Worm (Caenorhabditis elegans) whole organism, L1 larva: ENCODE results near the gene Y39A1A.31.

Source experiments
- C16A3.4 ChIP-seq: fragments of 150-350 bp; optimal IDR thresholded peaks from 2 replicates; lab custom pipeline; 2014; ENCODE audit warnings: missing biosample characterization, missing genetic modification characterization
- F16B12.6 ChIP-seq: fragments of 150-350 bp; optimal IDR thresholded peaks from 2 replicates; lab custom pipeline; 2014; ENCODE audit warnings: missing biosample characterization, missing genetic modification characterization
- aha-1 ChIP-seq: fragments of 150-350 bp; optimal IDR thresholded peaks from 2 replicates; lab custom pipeline; 2014; ENCODE audit warnings: missing biosample characterization, missing genetic modification characterization
- alr-1 ChIP-seq: fragments of 200-800 bp; sonication (Bioruptor generic); optimal IDR thresholded peaks from 2 replicates; lab custom pipeline; 2018; ENCODE audit warnings: borderline replicate concordance, mild to moderate bottlenecking, missing genetic modification characterization, missing compliant biosample characterization
- aly-2 ChIP-seq: fragments of 150-350 bp; optimal IDR thresholded peaks from 2 replicates; lab custom pipeline; 2014; ENCODE audit warnings: missing biosample characterization, missing genetic modification characterization
- ama-1 ChIP-seq: fragments of 150-350 bp; optimal IDR thresholded peaks from 2 replicates; lab custom pipeline; 2014
- blmp-1 ChIP-seq: fragments of 150-350 bp; optimal IDR thresholded peaks from 2 replicates; lab custom pipeline; 2014; ENCODE audit warnings: missing biosample characterization, missing genetic modification characterization
- ceh-63 ChIP-seq: fragments of 200-800 bp; sonication (Bioruptor generic); optimal IDR thresholded peaks from 2 replicates; lab custom pipeline; 2018; ENCODE audit warnings: mild to moderate bottlenecking, missing genetic modification characterization, missing compliant biosample characterization
- ceh-82 ChIP-seq, 3 experiments: fragments of 150-350 bp in 1 of 3; sonication (generic microtip) in 2 of 3; optimal IDR thresholded peaks; 2 replicates each; lab custom pipeline; 2014 to 2017; ENCODE audit warnings: missing biosample characterization in 3 of 3, missing genetic modification characterization in 3 of 3
- ceh-88 ChIP-seq: fragments of 200-800 bp; sonication (Bioruptor generic); IDR thresholded peaks from 2 replicates; pipeline ENCODE4 v1.3.6; 2022; ENCODE audit warnings: missing genetic modification characterization, missing compliant biosample characterization
- ceh-90 ChIP-seq: sonication (generic microtip); optimal IDR thresholded peaks from 2 replicates; lab custom pipeline; 2016; ENCODE audit warnings: missing genetic modification characterization, missing compliant biosample characterization
- egl-13 ChIP-seq: sonication (generic microtip); optimal IDR thresholded peaks from 2 replicates; lab custom pipeline; 2016; ENCODE audit warnings: missing genotype, missing genetic modification reagents, missing genetic modification characterization, missing compliant biosample characterization
- elt-2 ChIP-seq: sonication (generic microtip); optimal IDR thresholded peaks from 2 replicates; lab custom pipeline; 2016; ENCODE audit warnings: missing genetic modification characterization, mild to moderate bottlenecking, inconsistent platforms, missing compliant biosample characterization, missing genetic modification reagents
- fkh-10 ChIP-seq: sonication (generic microtip); optimal IDR thresholded peaks from 2 replicates; lab custom pipeline; 2017; ENCODE audit warnings: missing biosample characterization, missing genetic modification reagents, missing genetic modification characterization
- grh-1 ChIP-seq: fragments of 200-800 bp; sonication (Bioruptor generic); IDR thresholded peaks from 2 replicates; pipeline ENCODE4 v1.3.6; 2022; ENCODE audit warnings: missing genetic modification reagents, missing genetic modification characterization, missing compliant biosample characterization
- hlh-17 ChIP-seq: fragments of 200-800 bp; sonication (Bioruptor generic); optimal IDR thresholded peaks from 2 replicates; lab custom pipeline; 2018; ENCODE audit warnings: missing genetic modification characterization, mild to moderate bottlenecking, missing compliant biosample characterization, moderate library complexity, borderline replicate concordance
- hpl-2 ChIP-seq: fragments of 150-350 bp; optimal IDR thresholded peaks from 2 replicates; lab custom pipeline; 2014; ENCODE audit warnings: missing biosample characterization, missing genetic modification reagents, missing genetic modification characterization
- isw-1 ChIP-seq: fragments of 200-800 bp; sonication (Bioruptor generic); IDR thresholded peaks from 2 replicates; pipeline ENCODE4 v1.3.6; 2022; ENCODE audit warnings: missing genetic modification characterization, missing compliant biosample characterization
- jun-1 ChIP-seq: fragments of 150-350 bp; optimal IDR thresholded peaks from 2 replicates; lab custom pipeline; 2014; ENCODE audit warnings: missing biosample characterization, missing genetic modification reagents, missing genetic modification characterization
- lin-14 ChIP-seq: fragments of 200-800 bp; sonication (Bioruptor generic); optimal IDR thresholded peaks from 2 replicates; lab custom pipeline; 2018; ENCODE audit warnings: mild to moderate bottlenecking, missing genetic modification characterization, moderate library complexity, missing compliant biosample characterization
- lin-35 ChIP-seq, 2 experiments: fragments of 150-350 bp; optimal IDR thresholded peaks; 2 replicates each; lab custom pipeline; 2014; ENCODE audit warnings: missing biosample characterization in 2 of 2, missing genetic modification characterization in 2 of 2, missing genetic modification reagents in 2 of 2
- mdl-1 ChIP-seq, 2 experiments: fragments of 150-350 bp; optimal IDR thresholded peaks; 2 replicates each; lab custom pipeline; 2014 to 2017; ENCODE audit warnings: missing biosample characterization in 2 of 2, missing genetic modification characterization in 2 of 2, inconsistent platforms in 1 of 2
- mef-2 ChIP-seq: fragments of 150-350 bp; optimal IDR thresholded peaks from 2 replicates; lab custom pipeline; 2014; ENCODE audit warnings: missing biosample characterization, missing genetic modification characterization
- mep-1 ChIP-seq: fragments of 150-350 bp; optimal IDR thresholded peaks from 2 replicates; lab custom pipeline; 2014; ENCODE audit warnings: missing biosample characterization, missing genetic modification characterization
- nhr-11 ChIP-seq: fragments of 150-350 bp; optimal IDR thresholded peaks from 2 replicates; lab custom pipeline; 2014; ENCODE audit warnings: missing biosample characterization, missing genetic modification characterization
- nhr-19 ChIP-seq: fragments of 200-800 bp; sonication (Bioruptor generic); conservative IDR thresholded peaks from 2 replicates; pipeline ENCODE4 v1.3.6; 2022; ENCODE audit warnings: missing genetic modification characterization, missing compliant biosample characterization
- nhr-237 ChIP-seq: fragments of 150-350 bp; optimal IDR thresholded peaks from 2 replicates; lab custom pipeline; 2014; ENCODE audit warnings: missing biosample characterization, missing genetic modification characterization
- nhr-28 ChIP-seq: fragments of 150-350 bp; optimal IDR thresholded peaks from 2 replicates; lab custom pipeline; 2014; ENCODE audit warnings: missing biosample characterization, missing genetic modification characterization
- nhr-47 ChIP-seq: sonication (generic microtip); optimal IDR thresholded peaks from 2 replicates; lab custom pipeline; 2016; ENCODE audit warnings: mild to moderate bottlenecking, missing genetic modification characterization, moderate library complexity, missing compliant biosample characterization
- nhr-71 ChIP-seq: sonication (generic microtip); optimal IDR thresholded peaks from 2 replicates; lab custom pipeline; 2016; ENCODE audit warnings: mild to moderate bottlenecking, missing genetic modification characterization, moderate library complexity, missing compliant biosample characterization
- nhr-76 ChIP-seq: sonication (generic microtip); optimal IDR thresholded peaks from 2 replicates; lab custom pipeline; 2017; ENCODE audit warnings: missing biosample characterization, missing genetic modification characterization
- nhr-85 ChIP-seq: sonication (generic microtip); peaks from one replicate; lab custom pipeline; 2016; ENCODE audit warnings: missing genetic modification characterization, inconsistent platforms, missing compliant biosample characterization
- nhr-90 ChIP-seq: sonication (generic microtip); optimal IDR thresholded peaks from 2 replicates; lab custom pipeline; 2016; ENCODE audit warnings: mild to moderate bottlenecking, missing genetic modification characterization, missing compliant biosample characterization; ENCODE audit not compliant: poor library complexity
- pax-3 ChIP-seq: fragments of 200-800 bp; sonication (Bioruptor generic); optimal IDR thresholded peaks from 2 replicates; lab custom pipeline; 2018; ENCODE audit warnings: mild to moderate bottlenecking, missing genetic modification characterization, moderate library complexity, missing compliant biosample characterization
- pqm-1 ChIP-seq: sonication (generic microtip); optimal IDR thresholded peaks from 3 replicates; lab custom pipeline; 2017; ENCODE audit warnings: missing biosample characterization, missing genetic modification characterization
- snu-23 ChIP-seq: sonication (generic microtip); optimal IDR thresholded peaks from 2 replicates; lab custom pipeline; 2016; ENCODE audit warnings: missing genetic modification characterization, missing compliant biosample characterization
- sox-4 ChIP-seq: sonication (generic microtip); optimal IDR thresholded peaks from 2 replicates; lab custom pipeline; 2016; ENCODE audit warnings: missing genetic modification characterization, missing compliant biosample characterization
- sptf-1 ChIP-seq: fragments of 150-350 bp; optimal IDR thresholded peaks from 2 replicates; lab custom pipeline; 2014; ENCODE audit warnings: missing biosample characterization, missing genetic modification characterization
- sup-37 ChIP-seq: fragments of 200-800 bp; sonication (Bioruptor generic); optimal IDR thresholded peaks from 2 replicates; lab custom pipeline; 2018; ENCODE audit warnings: mild to moderate bottlenecking, missing genetic modification characterization, missing compliant biosample characterization
- swsn-7 ChIP-seq: sonication (generic microtip); optimal IDR thresholded peaks from 2 replicates; lab custom pipeline; 2016; ENCODE audit warnings: missing genetic modification characterization, missing compliant biosample characterization
- tlp-1 ChIP-seq: fragments of 150-350 bp; optimal IDR thresholded peaks from 2 replicates; lab custom pipeline; 2014; ENCODE audit warnings: missing biosample characterization, missing genetic modification characterization
- unc-130 ChIP-seq: fragments of 150-350 bp; optimal IDR thresholded peaks from 2 replicates; lab custom pipeline; 2017; ENCODE audit warnings: missing biosample characterization, missing genetic modification characterization, inconsistent platforms
- unc-30 ChIP-seq: sonication (generic microtip); optimal IDR thresholded peaks from 2 replicates; lab custom pipeline; 2017; ENCODE audit warnings: missing biosample characterization, missing genetic modification characterization
- unc-62 ChIP-seq: fragments of 150-350 bp; optimal IDR thresholded peaks from 2 replicates; lab custom pipeline; 2014; ENCODE audit warnings: missing biosample characterization, missing genetic modification reagents, missing genetic modification characterization
- unc-86 ChIP-seq: sonication (generic microtip); optimal IDR thresholded peaks from 2 replicates; lab custom pipeline; 2016; ENCODE audit warnings: missing genetic modification characterization, missing compliant biosample characterization
- unc-98 ChIP-seq: fragments of 200-800 bp; sonication (Bioruptor generic); IDR thresholded peaks from 2 replicates; pipeline ENCODE4 v1.3.6; 2022; ENCODE audit warnings: missing genetic modification characterization, missing compliant biosample characterization
- zag-1 ChIP-seq: fragments of 150-350 bp; optimal IDR thresholded peaks from 2 replicates; lab custom pipeline; 2014; ENCODE audit warnings: missing biosample characterization, missing genetic modification characterization
- ztf-11 ChIP-seq, 2 experiments: sonication (generic microtip); optimal IDR thresholded peaks; 2 replicates each; lab custom pipeline; 2016 to 2017; ENCODE audit warnings: missing genetic modification characterization in 2 of 2, missing biosample characterization in 1 of 2, missing compliant biosample characterization in 1 of 2
- ztf-4 ChIP-seq: fragments of 150-350 bp; optimal IDR thresholded peaks from 2 replicates; lab custom pipeline; 2014; ENCODE audit warnings: missing biosample characterization, missing genetic modification characterization

Y39A1A.31 gene

ce11 chrIII:10719057-10719456, 30.1 kb upstream of the Y39A1A.31 start (continued):
- TF ChIP-seq mdl-1 (tag; optimal IDR thresholded peaks at IDR 0.05; lab: Kevin White, UChicago) = peak in 1 of 2 experiments; percentile 50
- TF ChIP-seq mep-1 (tag; lab: Kevin White, UChicago) = peak; percentile 35
- peak; percentile 17 for TF ChIP-seq C16A3.4
- TF ChIP-seq alr-1 (tag; lab: Kevin White, UChicago) = no peak
- no peak for TF ChIP-seq pqm-1 (tag; lab: Kevin White, UChicago)
- TF ChIP-seq snu-23 (GFP tag; lab: Kevin White, UChicago) = peak; percentile 32
- peak; percentile 44 for TF ChIP-seq elt-2 (tag; lab: Kevin White, UChicago)
- no peak for TF ChIP-seq sox-4
- TF ChIP-seq, all 84 proteins: peak for 20

- peak; percentile 9 for TF ChIP-seq ama-1
- no peak for TF ChIP-seq egl-13 (tag; lab: Kevin White, UChicago)
- TF ChIP-seq nhr-85 (tag; lab: Kevin White, UChicago) = peak; percentile 71
Measured at ce11 chrIII:10718078-10718477, 29.1 kb upstream of the Y39A1A.31 start.

- TF ChIP-seq lin-35 (GFP tag; optimal IDR thresholded peaks at IDR 0.05; lab: Kevin White, UChicago) (peak in 1 of 2 experiments; percentile 65), unc-30 (tag; lab: Kevin White, UChicago) (no peak), ceh-88 (GFP tag; lab: Robert Waterston, UW) (no peak), nhr-90 (tag; lab: Kevin White, UChicago) (peak; percentile 67), ama-1 (peak; percentile 73), F16B12.6 (tag; lab: Kevin White, UChicago) (no peak), pax-3 (no peak), ceh-90 (tag; lab: Kevin White, UChicago) (no peak), unc-62 (no peak), jun-1 (tag; lab: Kevin White, UChicago) (peak; percentile 22), sup-37 (GFP tag; lab: Kevin White, UChicago) (peak; percentile 37), ztf-11 (tag; optimal IDR thresholded peaks at IDR 0.05; lab: Kevin White, UChicago) (no peak), grh-1 (GFP tag; lab: Robert Waterston, UW) (peak; percentile 35; the same call in 1 of the 2 replicates), tlp-1 (tag; lab: Kevin White, UChicago) (no peak), aha-1 (tag; lab: Kevin White, UChicago) (no peak), ztf-4 (tag; lab: Kevin White, UChicago) (peak; percentile 72), nhr-11 (tag; lab: Kevin White, UChicago) (no peak), unc-98 (GFP tag; lab: Robert Waterston, UW) (no peak), ceh-63 (GFP tag; lab: Kevin White, UChicago) (no peak), sox-4 (no peak), mep-1 (tag; lab: Kevin White, UChicago) (peak; percentile 59), unc-86 (tag; lab: Kevin White, UChicago) (no peak), nhr-19 (GFP tag; lab: Robert Waterston, UW) (peak; percentile 55), swsn-7 (tag; lab: Kevin White, UChicago) (no peak), nhr-237 (tag; lab: Kevin White, UChicago) (no peak), ceh-82 (tag; optimal IDR thresholded peaks at IDR 0.05; lab: Kevin White, UChicago) (peak in 1 of 3 experiments; percentile 26), isw-1 (no peak), zag-1 (tag; lab: Kevin White, UChicago) (no peak), mdl-1 (tag; optimal IDR thresholded peaks at IDR 0.05; lab: Kevin White, UChicago) (peak in 1 of 2 experiments; percentile 46), nhr-47 (peak; percentile 40), mef-2 (tag; lab: Kevin White, UChicago) (no peak), sptf-1 (tag; lab: Kevin White, UChicago) (no peak), nhr-71 (peak; percentile 78), hlh-17 (GFP tag; lab: Kevin White, UChicago) (no peak), nhr-28 (tag; lab: Kevin White, UChicago) (no peak), aly-2 (tag; lab: Kevin White, UChicago) (no peak), blmp-1 (peak; percentile 90), alr-1 (tag; lab: Kevin White, UChicago) (no peak), unc-130 (tag; lab: Kevin White, UChicago) (peak; percentile 50), fkh-10 (GFP tag; lab: Kevin White, UChicago) (no peak), hpl-2 (GFP tag; lab: Kevin White, UChicago) (no peak), egl-13 (tag; lab: Kevin White, UChicago) (no peak), C16A3.4 (peak; percentile 48), lin-14 (GFP tag; lab: Kevin White, UChicago) (peak; percentile 80), nhr-76 (tag; lab: Kevin White, UChicago) (peak; percentile 9)
Measured at ce11 chrIII:10717479-10717878, 28.5 kb upstream of the Y39A1A.31 start.
